Fruit fly (Drosophila melanogaster) whole organism, embryonic: ENCODE data around the gene Acat2.
A peak's percentile ranks its signal among the peaks of the same experiment; 100 is the strongest.

Experiments used
- Ada2b ChIP-seq: fragments of 200-800 bp; sonication (Bioruptor generic); IDR thresholded peaks from 2 replicates; pipeline ENCODE4 v1.3.6; 2022; ENCODE audit warnings: missing biosample characterization, missing genetic modification characterization
- Atf6 ChIP-seq: fragments of 200-800 bp; sonication (Bioruptor generic); IDR thresholded peaks from 2 replicates; pipeline ENCODE4 v1.3.6; 2022; ENCODE audit warnings: missing biosample characterization, missing genetic modification characterization
- Bdp1 ChIP-seq: fragments of 200-800 bp; sonication (Bioruptor generic); optimal IDR thresholded peaks from 3 replicates; lab custom pipeline; 2016; ENCODE audit warnings: missing biosample characterization, missing genetic modification characterization
- Bteb2 ChIP-seq: fragments of 200-800 bp; sonication (Bioruptor generic); optimal IDR thresholded peaks from 2 replicates; lab custom pipeline; 2016; ENCODE audit warnings: missing biosample characterization, missing genetic modification characterization
- CG10267 ChIP-seq: fragments of 200-800 bp; sonication (Bioruptor generic); optimal IDR thresholded peaks from 2 replicates; lab custom pipeline; 2018; ENCODE audit warnings: missing biosample characterization, mild to moderate bottlenecking, missing genetic modification characterization, moderate library complexity
- CG10321 ChIP-seq: fragments of 200-800 bp; sonication (Bioruptor generic); IDR thresholded peaks from 2 replicates; pipeline ENCODE4 v1.3.6; 2022; ENCODE audit warnings: missing biosample characterization, missing genetic modification characterization
- CG10366 ChIP-seq: fragments of 200-800 bp; sonication (Bioruptor generic); IDR thresholded peaks from 2 replicates; pipeline ENCODE4 v1.3.6; 2022; ENCODE audit warnings: missing biosample characterization, missing genetic modification characterization
- CG11247 ChIP-seq: fragments of 200-800 bp; sonication (Bioruptor generic); IDR thresholded peaks from 2 replicates; pipeline ENCODE4 v1.3.6; 2022; ENCODE audit warnings: missing biosample characterization, missing genetic modification characterization
- CG11398 ChIP-seq: fragments of 200-800 bp; sonication (Bioruptor generic); optimal IDR thresholded peaks from 2 replicates; lab custom pipeline; 2016; ENCODE audit warnings: missing biosample characterization, missing genetic modification characterization
- CG11696 ChIP-seq: fragments of 200-800 bp; sonication (Bioruptor generic); IDR thresholded peaks from 2 replicates; pipeline ENCODE4 v1.3.6; 2022; ENCODE audit warnings: missing biosample characterization, missing genetic modification characterization
- CG13287 ChIP-seq: fragments of 200-800 bp; sonication (Bioruptor generic); IDR thresholded peaks from 2 replicates; pipeline ENCODE4 v1.3.6; 2022; ENCODE audit warnings: missing biosample characterization, missing genetic modification characterization; ENCODE audit not compliant: partially characterized antibody
- CG13296 ChIP-seq: fragments of 200-800 bp; sonication (Bioruptor generic); optimal IDR thresholded peaks from 3 replicates; lab custom pipeline; 2018; ENCODE audit warnings: missing biosample characterization, mild to moderate bottlenecking, missing genetic modification characterization
- CG16815 ChIP-seq: fragments of 200-800 bp; sonication (Bioruptor generic); optimal IDR thresholded peaks from 3 replicates; lab custom pipeline; 2017; ENCODE audit warnings: missing biosample characterization, mild to moderate bottlenecking, missing genetic modification characterization
- CG31441 ChIP-seq: fragments of 200-800 bp; sonication (Bioruptor generic); IDR thresholded peaks from 2 replicates; pipeline ENCODE4 v1.3.6; 2022; ENCODE audit warnings: missing biosample characterization, missing genetic modification characterization
- CG3163 ChIP-seq: fragments of 200-800 bp; sonication (Bioruptor generic); optimal IDR thresholded peaks from 3 replicates; lab custom pipeline; 2016; ENCODE audit warnings: missing biosample characterization, missing genetic modification characterization
- CG32532 ChIP-seq: fragments of 200-800 bp; sonication (Bioruptor generic); IDR thresholded peaks from 2 replicates; pipeline ENCODE4 v1.3.6; 2022; ENCODE audit warnings: missing biosample characterization, missing genetic modification characterization
- CG3407 ChIP-seq: fragments of 200-800 bp; sonication (Bioruptor generic); optimal IDR thresholded peaks from 2 replicates; lab custom pipeline; 2018; ENCODE audit warnings: missing biosample characterization, mild to moderate bottlenecking, missing genetic modification characterization
- CG4328 ChIP-seq: fragments of 200-800 bp; sonication (Bioruptor generic); optimal IDR thresholded peaks from 3 replicates; lab custom pipeline; 2017; ENCODE audit warnings: missing biosample characterization, missing genetic modification reagents, missing genetic modification characterization
- CG6683 ChIP-seq: fragments of 200-800 bp; sonication (Bioruptor generic); optimal IDR thresholded peaks from 2 replicates; lab custom pipeline; 2017; ENCODE audit warnings: missing biosample characterization, mild to moderate bottlenecking, missing genetic modification characterization, missing genetic modification reagents
- D19A ChIP-seq: fragments of 200-800 bp; optimal IDR thresholded peaks from 3 replicates; lab custom pipeline; 2019; ENCODE audit warnings: missing biosample characterization, mild to moderate bottlenecking, missing genetic modification characterization, moderate library complexity
- Dip3 ChIP-seq: fragments of 200-800 bp; sonication (Bioruptor generic); optimal IDR thresholded peaks from 3 replicates; lab custom pipeline; 2016; ENCODE audit warnings: missing biosample characterization, missing genetic modification characterization
- Eip74EF ChIP-seq, 2 experiments: fragments of 200-800 bp in 1 of 2; fragments of >200 bp in 1 of 2; sonication (Bioruptor generic) in 1 of 2; optimal IDR thresholded peaks; 2 replicates each; lab custom pipeline; 2017 to 2019; ENCODE audit warnings: missing biosample characterization in 2 of 2, missing genetic modification characterization in 2 of 2, mild to moderate bottlenecking in 1 of 2, moderate library complexity in 1 of 2
- Elba2 ChIP-seq: fragments of 200-800 bp; sonication (Bioruptor generic); optimal IDR thresholded peaks from 3 replicates; lab custom pipeline; 2016; ENCODE audit warnings: missing biosample characterization, missing genetic modification characterization
- Ets65A ChIP-seq: fragments of 200-800 bp; sonication (Bioruptor generic); peaks from one replicate; lab custom pipeline; 2016; ENCODE audit warnings: missing biosample characterization, missing genetic modification characterization
- Ets97D ChIP-seq: fragments of 200-800 bp; sonication (Bioruptor generic); optimal IDR thresholded peaks from 3 replicates; lab custom pipeline; 2016; ENCODE audit warnings: missing biosample characterization, missing genetic modification characterization
- Gug ChIP-seq: fragments of 200-800 bp; sonication (Bioruptor generic); IDR thresholded peaks from 4 replicates; pipeline ENCODE4 v1.3.6; 2022; ENCODE audit warnings: missing biosample characterization, missing genetic modification characterization
- Hmr ChIP-seq: fragments of 200-800 bp; sonication (Bioruptor generic); optimal IDR thresholded peaks from 3 replicates; lab custom pipeline; 2017; ENCODE audit warnings: mild to moderate bottlenecking, missing biosample characterization, missing genetic modification reagents, missing genetic modification characterization
- Lpt ChIP-seq: fragments of >200 bp; optimal IDR thresholded peaks from 2 replicates; lab custom pipeline; 2018; ENCODE audit warnings: missing biosample characterization, missing genetic modification characterization
- NC2β ChIP-seq: fragments of 200-800 bp; sonication (Bioruptor generic); optimal IDR thresholded peaks from 2 replicates; lab custom pipeline; 2016; ENCODE audit warnings: missing biosample characterization, missing genetic modification characterization
- Neu2 ChIP-seq: fragments of 200-800 bp; sonication (Bioruptor generic); optimal IDR thresholded peaks from 3 replicates; lab custom pipeline; 2016; ENCODE audit warnings: missing biosample characterization, missing genetic modification characterization, borderline replicate concordance
- Ptx1 ChIP-seq: fragments of 200-800 bp; sonication (Bioruptor generic); IDR thresholded peaks from 2 replicates; pipeline ENCODE4 v1.3.6; 2022; ENCODE audit warnings: missing biosample characterization, missing genetic modification characterization
- Scr ChIP-seq: fragments of 200-800 bp; sonication (Bioruptor generic); IDR thresholded peaks from 2 replicates; pipeline ENCODE4 v1.3.6; 2022; ENCODE audit warnings: missing biosample characterization, missing genetic modification characterization; ENCODE audit not compliant: partially characterized antibody
- Spps ChIP-seq: fragments of 200-800 bp; sonication (Bioruptor generic); optimal IDR thresholded peaks from 2 replicates; lab custom pipeline; 2018; ENCODE audit warnings: missing biosample characterization, mild to moderate bottlenecking, missing genetic modification characterization
- Ssrp ChIP-seq: fragments of 200-800 bp; sonication (Bioruptor generic); optimal IDR thresholded peaks from 2 replicates; lab custom pipeline; 2018; ENCODE audit warnings: missing biosample characterization, mild to moderate bottlenecking, missing genetic modification characterization, moderate library complexity
- Usf ChIP-seq: fragments of 200-800 bp; sonication (Bioruptor generic); optimal IDR thresholded peaks from 2 replicates; lab custom pipeline; 2017; ENCODE audit warnings: missing genotype, missing biosample characterization, missing genetic modification characterization
- chif ChIP-seq, 2 experiments: fragments of 200-800 bp; sonication (Bioruptor generic); optimal IDR thresholded peaks; 3 replicates each; lab custom pipeline; 2016; ENCODE audit warnings: missing biosample characterization in 2 of 2, missing genetic modification characterization in 2 of 2
- chinmo ChIP-seq: fragments of 200-800 bp; sonication (Bioruptor generic); IDR thresholded peaks from 4 replicates; pipeline ENCODE4 v1.3.6; 2022; ENCODE audit warnings: missing biosample characterization, missing genetic modification characterization; ENCODE audit not compliant: partially characterized antibody
- dmrt11E ChIP-seq: fragments of 200-800 bp; sonication (Bioruptor generic); optimal IDR thresholded peaks from 3 replicates; lab custom pipeline; 2018; ENCODE audit warnings: missing biosample characterization, mild to moderate bottlenecking, missing genetic modification characterization, moderate library complexity
- esg ChIP-seq: fragments of 200-800 bp; sonication (Bioruptor generic); conservative IDR thresholded peaks from 2 replicates; pipeline ENCODE4 v1.3.6; 2022; ENCODE audit warnings: missing biosample characterization, missing genetic modification characterization
- exex ChIP-seq: fragments of 200-800 bp; sonication (Bioruptor generic); optimal IDR thresholded peaks from 4 replicates; lab custom pipeline; 2018; ENCODE audit warnings: missing biosample characterization, mild to moderate bottlenecking, missing genetic modification characterization, moderate library complexity
- fd102C ChIP-seq: fragments of 200-800 bp; sonication (Bioruptor generic); optimal IDR thresholded peaks from 2 replicates; lab custom pipeline; 2018; ENCODE audit warnings: missing biosample characterization, mild to moderate bottlenecking, missing genetic modification characterization, moderate library complexity
- gce ChIP-seq: fragments of 200-800 bp; sonication (Bioruptor generic); IDR thresholded peaks from 3 replicates; pipeline ENCODE4 v1.3.6; 2022; ENCODE audit warnings: missing biosample characterization, missing genetic modification characterization
- gcm ChIP-seq: fragments of 200-800 bp; sonication (Bioruptor generic); optimal IDR thresholded peaks from 2 replicates; lab custom pipeline; 2019; ENCODE audit warnings: missing biosample characterization, mild to moderate bottlenecking, missing genetic modification characterization, moderate library complexity
- knrl ChIP-seq: fragments of 200-800 bp; sonication (Bioruptor generic); IDR thresholded peaks from 3 replicates; pipeline ENCODE4 v1.3.6; 2022; ENCODE audit warnings: missing biosample characterization, missing genetic modification characterization; ENCODE audit not compliant: partially characterized antibody
- luna ChIP-seq: fragments of 200-800 bp; sonication (Bioruptor generic); optimal IDR thresholded peaks from 2 replicates; lab custom pipeline; 2016; ENCODE audit warnings: missing biosample characterization, missing genetic modification characterization
- nerfin-2 ChIP-seq: fragments of 200-800 bp; sonication (Bioruptor generic); IDR thresholded peaks from 2 replicates; pipeline ENCODE4 v1.3.6; 2022; ENCODE audit warnings: missing biosample characterization, missing genetic modification characterization; ENCODE audit not compliant: partially characterized antibody
- oc ChIP-seq: fragments of 200-800 bp; sonication (Bioruptor generic); optimal IDR thresholded peaks from 2 replicates; lab custom pipeline; 2018; ENCODE audit warnings: missing biosample characterization, mild to moderate bottlenecking, missing genetic modification characterization, moderate library complexity
- sens-2 ChIP-seq: fragments of 200-800 bp; sonication (Bioruptor generic); IDR thresholded peaks from 2 replicates; pipeline ENCODE4 v1.3.6; 2022; ENCODE audit warnings: missing biosample characterization, missing genetic modification characterization
- sqz ChIP-seq: fragments of 200-800 bp; sonication (Bioruptor generic); optimal IDR thresholded peaks from 3 replicates; lab custom pipeline; 2018; ENCODE audit warnings: missing biosample characterization, mild to moderate bottlenecking, missing genetic modification characterization
- trh ChIP-seq: fragments of 200-800 bp; sonication (Bioruptor generic); optimal IDR thresholded peaks from 2 replicates; lab custom pipeline; 2016; ENCODE audit warnings: missing biosample characterization, missing genetic modification characterization
- yki ChIP-seq: fragments of >200 bp; optimal IDR thresholded peaks from 3 replicates; lab custom pipeline; 2018

Acat2 gene

dm6 chr3L:1323136-1323535, 20.4 kb downstream of the Acat2 start (continued):
- peak; percentile 45 for TF ChIP-seq Usf (GFP tag; lab: Kevin White, UChicago)
- TF ChIP-seq Atf6 (GFP tag; lab: Robert Waterston, UW) = no peak
- TF ChIP-seq CG10267 (tag; lab: Kevin White, UChicago) = peak; percentile 63
- TF ChIP-seq gcm = peak; percentile 65
- peak; percentile 94 for TF ChIP-seq Ets65A (GFP tag; lab: Kevin White, UChicago)
- no peak for TF ChIP-seq exex (tag; lab: Kevin White, UChicago)
- TF ChIP-seq CG32532 = peak; percentile 39; the same call in 1 of the 2 replicates
- TF ChIP-seq CG13296 (GFP tag; lab: Kevin White, UChicago) = peak; percentile 16
- no peak for TF ChIP-seq CG13287 (GFP tag; lab: Robert Waterston, UW)
- TF ChIP-seq CG10321 (GFP tag; lab: Robert Waterston, UW) = no peak
- TF ChIP-seq Gug (GFP tag; lab: Robert Waterston, UW) = peak; percentile 37; the same call in 1 of the 4 replicates
- TF ChIP-seq CG3163 = peak; percentile 54
- no peak for TF ChIP-seq CG11247 (GFP tag; lab: Robert Waterston, UW)
- peak; percentile 10 for TF ChIP-seq CG4328
- TF ChIP-seq Hmr (GFP tag; lab: Kevin White, UChicago) = no peak
- TF ChIP-seq Scr (GFP tag; lab: Robert Waterston, UW) = no peak
- peak; percentile 44 for TF ChIP-seq Dip3 (GFP tag; lab: Kevin White, UChicago)
- TF ChIP-seq Spps (tag; lab: Kevin White, UChicago) = peak; percentile 80
- TF ChIP-seq Eip74EF (GFP tag; optimal IDR thresholded peaks at IDR 0.05; lab: Kevin White, UChicago) = peak in 1 of 2 experiments; percentile 8
- TF ChIP-seq oc (tag; lab: Kevin White, UChicago) = peak; percentile 77
- no peak for TF ChIP-seq luna (GFP tag; lab: Kevin White, UChicago)
- peak; percentile 52 for TF ChIP-seq CG16815 (GFP tag; lab: Kevin White, UChicago)
- peak; percentile 79 to 87 for TF ChIP-seq chif (GFP tag; optimal IDR thresholded peaks at IDR 0.05; lab: Kevin White, UChicago)
- TF ChIP-seq nerfin-2 = no peak
- no peak for TF ChIP-seq CG6683 (GFP tag; lab: Kevin White, UChicago)
- peak; percentile 73 for TF ChIP-seq D19A
- TF ChIP-seq CG11398 (GFP tag; lab: Kevin White, UChicago) = peak; percentile 43
- peak; percentile 12 for TF ChIP-seq Bdp1 (GFP tag; lab: Kevin White, UChicago)
- peak; percentile 51 for TF ChIP-seq sqz
- TF ChIP-seq Ets97D (GFP tag; lab: Kevin White, UChicago) = peak; percentile 14
- peak; percentile 41 for TF ChIP-seq Ptx1 (GFP tag; lab: Robert Waterston, UW)
- TF ChIP-seq fd102C (GFP tag; lab: Kevin White, UChicago) = no peak
- TF ChIP-seq Lpt (GFP tag; lab: Kevin White, UChicago) = no peak
- peak; percentile 88 for TF ChIP-seq dmrt11E (tag; lab: Kevin White, UChicago)
- TF ChIP-seq Neu2 (GFP tag; lab: Kevin White, UChicago) = no peak
- TF ChIP-seq Bteb2 (GFP tag; lab: Kevin White, UChicago) = peak; percentile 24
- peak; percentile 24 for TF ChIP-seq trh (GFP tag; lab: Kevin White, UChicago)
- TF ChIP-seq Ssrp (tag; lab: Kevin White, UChicago) = peak; percentile 83
- peak; percentile 70 for TF ChIP-seq NC2β
- no peak for TF ChIP-seq Elba2 (GFP tag; lab: Kevin White, UChicago)
- peak; percentile 64 for TF ChIP-seq CG3407 (GFP tag; lab: Kevin White, UChicago)
- TF ChIP-seq gce (GFP tag; lab: Robert Waterston, UW) = peak; percentile 23; the same call in 1 of the 3 replicates
- TF ChIP-seq knrl = no peak
- TF ChIP-seq CG11696 (GFP tag; lab: Robert Waterston, UW) = peak; percentile 54; the same call in 1 of the 2 replicates
- TF ChIP-seq yki (lab: Kevin White, UChicago) = no peak
- no peak for TF ChIP-seq chinmo (GFP tag; lab: Robert Waterston, UW)
- peak; percentile 30; the same call in 1 of the 2 replicates for TF ChIP-seq Ada2b (GFP tag; lab: Robert Waterston, UW)
- peak; percentile 71 for TF ChIP-seq CG31441
- TF ChIP-seq esg (GFP tag; lab: Robert Waterston, UW) = peak; percentile 62
- TF ChIP-seq sens-2 = peak; percentile 72
- peak; percentile 61; the same call in 1 of the 2 replicates for TF ChIP-seq CG10366 (GFP tag; lab: Robert Waterston, UW)
